Worm (Caenorhabditis elegans): Measurements from ENCODE around the gene kdin-1.

kdin-1 gene

DNA sequence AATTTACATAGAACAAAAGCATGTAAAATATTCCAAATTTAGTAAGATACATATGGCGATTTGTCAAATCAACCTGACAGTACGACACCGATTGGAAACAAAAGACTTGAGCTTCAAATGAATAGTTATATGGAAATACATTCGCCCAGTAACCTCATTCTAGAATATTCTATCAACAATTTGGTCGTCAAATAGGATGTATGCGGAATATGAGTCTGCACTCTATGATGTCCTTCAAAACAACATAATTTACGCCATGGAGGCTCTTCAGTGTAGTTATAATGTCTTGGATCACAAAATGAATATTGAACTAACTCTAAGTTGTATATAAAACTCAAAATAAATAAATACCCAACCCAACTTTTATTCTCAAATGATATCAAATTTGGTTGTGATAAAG is 11.8 kb upstream of the kdin-1 start:
- TF ChIP-seq ceh-82 (tag; optimal IDR thresholded peaks at IDR 0.05) (no peak), efl-3 (GFP tag; optimal IDR thresholded peaks at IDR 0.05) (no peak), ztf-4 (tag; optimal IDR thresholded peaks at IDR 0.05) (peak; percentile 38), egl-27 (tag; optimal IDR thresholded peaks at IDR 0.05) (no peak), pag-3 (tag; optimal IDR thresholded peaks at IDR 0.05; ENCODE audit: borderline replicate concordance, insufficient read depth) (no peak), unc-130 (tag; optimal IDR thresholded peaks at IDR 0.05) (no peak), ztf-11 (tag; optimal IDR thresholded peaks at IDR 0.05) (peak in 1 of 2 experiments; percentile 42), nhr-11 (tag; optimal IDR thresholded peaks at IDR 0.05) (no peak), dpl-1 (GFP tag; optimal IDR thresholded peaks at IDR 0.05) (peak in 2 of 3 experiments; percentile 28 to 36), swsn-7 (tag; optimal IDR thresholded peaks at IDR 0.05) (peak; percentile 66), unc-62 (GFP tag; optimal IDR thresholded peaks at IDR 0.05) (no peak), nhr-90 (tag; optimal IDR thresholded peaks at IDR 0.05; ENCODE audit: poor library complexity) (no peak), ama-1 (optimal IDR thresholded peaks at IDR 0.05) (no peak), irx-1 (tag; optimal IDR thresholded peaks at IDR 0.05) (no peak), snu-23 (GFP tag; optimal IDR thresholded peaks at IDR 0.05) (peak; percentile 66), isw-1 (GFP tag; IDR thresholded peaks at IDR 0.05) (0 out of 2 replicates have a peak, but pooled peaks have one; percentile 9), nhr-20 (tag; optimal IDR thresholded peaks at IDR 0.05) (peak; percentile 67), lin-15B (tag; optimal IDR thresholded peaks at IDR 0.05) (peak; percentile 6), nhr-47 (tag; optimal IDR thresholded peaks at IDR 0.05) (peak; percentile 50), nhr-12 (tag; optimal IDR thresholded peaks at IDR 0.05) (no peak), F16B12.6 (tag; optimal IDR thresholded peaks at IDR 0.05) (peak; percentile 80), lin-13 (GFP tag; optimal IDR thresholded peaks at IDR 0.05) (peak; percentile 60), mep-1 (tag; optimal IDR thresholded peaks at IDR 0.05) (peak; percentile 75), ceh-88 (GFP tag; IDR thresholded peaks at IDR 0.05) (no peak), egl-13 (tag; optimal IDR thresholded peaks at IDR 0.05) (peak; percentile 10), alr-1 (tag; optimal IDR thresholded peaks at IDR 0.05; ENCODE audit: borderline replicate concordance) (no peak), C34B4.2 (tag; optimal IDR thresholded peaks at IDR 0.05) (no peak), xbp-1 (tag; optimal IDR thresholded peaks at IDR 0.05) (peak; percentile 62), fkh-4 (tag; optimal IDR thresholded peaks at IDR 0.05; ENCODE audit: borderline replicate concordance) (peak; percentile 14), aha-1 (tag; optimal IDR thresholded peaks at IDR 0.05) (no peak), ceh-8 (GFP tag; optimal IDR thresholded peaks at IDR 0.05) (no peak), C16A3.4 (tag; optimal IDR thresholded peaks at IDR 0.05) (peak; percentile 8), sup-37 (GFP tag; optimal IDR thresholded peaks at IDR 0.05) (no peak), skn-1 (tag; optimal IDR thresholded peaks at IDR 0.05) (no peak), fkh-8 (tag; optimal IDR thresholded peaks at IDR 0.05) (peak; percentile 49), nhr-77 (tag; optimal IDR thresholded peaks at IDR 0.05) (no peak), zag-1 (tag; optimal IDR thresholded peaks at IDR 0.05) (no peak), lin-35 (GFP tag; optimal IDR thresholded peaks at IDR 0.05) (peak; percentile 35 to 61), aly-2 (tag; optimal IDR thresholded peaks at IDR 0.05) (no peak), fos-1 (tag; optimal IDR thresholded peaks at IDR 0.05) (no peak), ets-5 (GFP tag; IDR thresholded peaks at IDR 0.05) (no peak), ceh-63 (GFP tag; optimal IDR thresholded peaks at IDR 0.05) (no peak), C04F5.9 (tag; optimal IDR thresholded peaks at IDR 0.05) (no peak), lin-14 (GFP tag; optimal IDR thresholded peaks at IDR 0.05) (peak; percentile 51), hpl-2 (GFP tag; optimal IDR thresholded peaks at IDR 0.05) (no peak), mab-9 (GFP tag; IDR thresholded peaks at IDR 0.05) (no peak), dsc-1 (tag; optimal IDR thresholded peaks at IDR 0.05) (peak; percentile 38), lsy-2 (tag; optimal IDR thresholded peaks at IDR 0.05) (peak; percentile 59 to 69), nhr-71 (tag; optimal IDR thresholded peaks at IDR 0.05) (peak; percentile 65), pqm-1 (tag; optimal IDR thresholded peaks at IDR 0.05) (no peak), pax-3 (tag; optimal IDR thresholded peaks at IDR 0.05) (peak; percentile 1), hlh-17 (GFP tag; optimal IDR thresholded peaks at IDR 0.05; ENCODE audit: borderline replicate concordance) (no peak), rnt-1 (tag; optimal IDR thresholded peaks at IDR 0.05) (peak; percentile 32)

Measured in whole organism, L1 larva.